Fruit fly (Drosophila melanogaster) whole organism, pupa: Measurements from ENCODE around the gene tant.

Experiments used
- CG10348 ChIP-seq: fragments of 200-800 bp; sonication (Bioruptor generic); IDR thresholded peaks from 2 replicates; pipeline ENCODE4 v1.3.6; 2022; ENCODE audit warnings: missing biosample characterization, missing genetic modification characterization
- CG12605 ChIP-seq: fragments of 200-800 bp; sonication (Bioruptor generic); IDR thresholded peaks from 2 replicates; pipeline ENCODE4 v1.3.6; 2022; ENCODE audit warnings: missing biosample characterization, missing genetic modification characterization
- CG13204 ChIP-seq: fragments of 200-800 bp; sonication (Bioruptor generic); optimal IDR thresholded peaks from 2 replicates; lab custom pipeline; 2018; ENCODE audit warnings: missing biosample characterization, mild to moderate bottlenecking, missing genetic modification characterization, moderate library complexity
- CG14655 ChIP-seq: fragments of 200-800 bp; sonication (Bioruptor generic); optimal IDR thresholded peaks from 3 replicates; lab custom pipeline; 2017; ENCODE audit warnings: mild to moderate bottlenecking, missing biosample characterization, missing genetic modification reagents, missing genetic modification characterization
- CG15710 ChIP-seq: fragments of 200-800 bp; sonication (Bioruptor generic); optimal IDR thresholded peaks from 2 replicates; lab custom pipeline; 2018; ENCODE audit warnings: missing biosample characterization, mild to moderate bottlenecking, missing genetic modification characterization, moderate library complexity
- CG17806 ChIP-seq: fragments of 200-800 bp; sonication (Bioruptor generic); optimal IDR thresholded peaks from 2 replicates; lab custom pipeline; 2018; ENCODE audit warnings: missing biosample characterization, mild to moderate bottlenecking, missing genetic modification characterization, moderate library complexity
- CG32121 ChIP-seq: fragments of 200-800 bp; sonication (Bioruptor generic); IDR thresholded peaks from 2 replicates; pipeline ENCODE4 v1.3.6; 2022; ENCODE audit warnings: missing biosample characterization, missing genetic modification characterization
- CG34367 ChIP-seq: fragments of 200-800 bp; sonication (Bioruptor generic); optimal IDR thresholded peaks from 2 replicates; lab custom pipeline; 2018; ENCODE audit warnings: missing biosample characterization, mild to moderate bottlenecking, missing genetic modification characterization
- CG4496 ChIP-seq: fragments of 200-800 bp; sonication (Bioruptor generic); IDR thresholded peaks from 3 replicates; pipeline ENCODE4 v1.3.6; 2022; ENCODE audit warnings: missing biosample characterization, missing genetic modification characterization
- CG8159 ChIP-seq: fragments of 200-800 bp; sonication (Bioruptor generic); optimal IDR thresholded peaks from 3 replicates; lab custom pipeline; 2018; ENCODE audit warnings: missing biosample characterization, mild to moderate bottlenecking, missing genetic modification characterization, moderate library complexity
- CG8301 ChIP-seq: fragments of 200-800 bp; sonication (Bioruptor generic); optimal IDR thresholded peaks from 2 replicates; lab custom pipeline; 2018; ENCODE audit warnings: missing biosample characterization, mild to moderate bottlenecking, missing genetic modification characterization
- CG9948 ChIP-seq: fragments of 200-800 bp; sonication (Bioruptor generic); optimal IDR thresholded peaks from 2 replicates; lab custom pipeline; 2018; ENCODE audit warnings: missing biosample characterization, mild to moderate bottlenecking, missing genetic modification characterization, moderate library complexity
- D1 ChIP-seq: fragments of 200-800 bp; sonication (Bioruptor generic); optimal IDR thresholded peaks from 2 replicates; lab custom pipeline; 2018; ENCODE audit warnings: missing biosample characterization, mild to moderate bottlenecking, missing genetic modification characterization, moderate library complexity
- EcR ChIP-seq: fragments of 200-800 bp; sonication (Bioruptor generic); optimal IDR thresholded peaks from 3 replicates; lab custom pipeline; 2019; ENCODE audit warnings: missing biosample characterization, missing genetic modification characterization, mild to moderate bottlenecking, moderate library complexity, missing genetic modification reagents
- Ets98B ChIP-seq: fragments of 200-800 bp; sonication (Bioruptor generic); IDR thresholded peaks from 2 replicates; pipeline ENCODE4 v1.3.6; 2022; ENCODE audit warnings: missing biosample characterization, missing genetic modification characterization
- Pif1A ChIP-seq: fragments of 200-800 bp; sonication (Bioruptor generic); optimal IDR thresholded peaks from 3 replicates; lab custom pipeline; 2016; ENCODE audit warnings: missing biosample characterization, missing genetic modification characterization
- Pif1B ChIP-seq: fragments of 200-800 bp; sonication (Bioruptor generic); optimal IDR thresholded peaks from 3 replicates; lab custom pipeline; 2016; ENCODE audit warnings: missing biosample characterization, missing genetic modification characterization
- Snoo ChIP-seq: fragments of 200-800 bp; sonication (Bioruptor generic); optimal IDR thresholded peaks from 3 replicates; lab custom pipeline; 2017; ENCODE audit warnings: missing biosample characterization, mild to moderate bottlenecking, missing genetic modification characterization, inconsistent platforms
- fd96Ca ChIP-seq: fragments of 200-800 bp; sonication (Bioruptor generic); IDR thresholded peaks from 3 replicates; pipeline ENCODE4 v1.3.6; 2022; ENCODE audit warnings: missing biosample characterization, missing genetic modification characterization
- gl ChIP-seq: fragments of 200-800 bp; sonication (Bioruptor generic); optimal IDR thresholded peaks from 2 replicates; lab custom pipeline; 2018; ENCODE audit warnings: missing biosample characterization, mild to moderate bottlenecking, missing genetic modification characterization
- rn ChIP-seq: fragments of 200-800 bp; sonication (Bioruptor generic); IDR thresholded peaks from 2 replicates; pipeline ENCODE4 v1.3.6; 2022; ENCODE audit warnings: missing biosample characterization, missing genetic modification characterization

tant gene

dm6 chr3L:6036811-6037210 lies 18.1 kb upstream of the tant start, which contains the start of gene CG6462:
Gene CG6462, plus strand, starts transcription at chr3L:6037111.
- TF ChIP-seq Pif1B (no peak), Snoo (tag; lab: Kevin White, UChicago) (no peak), CG34367 (tag; lab: Kevin White, UChicago) (no peak), CG32121 (no peak), CG15710 (tag; lab: Kevin White, UChicago) (no peak), CG17806 (tag; lab: Kevin White, UChicago) (no peak), D1 (tag; lab: Kevin White, UChicago) (no peak)

dm6 chr3L:6038720-6039205 lies 16.2 kb upstream of the tant start, which contains the start of gene Jon65Aiv:
Gene Jon65Aiv, plus strand, starts transcription at chr3L:6039155.
- TF ChIP-seq D1 (tag; lab: Kevin White, UChicago) = no peak
- no peak for TF ChIP-seq CG9948 (tag; lab: Kevin White, UChicago)
- TF ChIP-seq, all 21 proteins: peak for 0

dm6 chr3L:6050230-6050807 lies 4.6 kb upstream of the tant start, which contains the start of gene Jon65Aiii:
Gene Jon65Aiii, plus strand, starts transcription at chr3L:6050757.
- TF ChIP-seq fd96Ca (GFP tag; lab: Robert Waterston, UW) (no peak), CG17806 (tag; lab: Kevin White, UChicago) (no peak), CG32121 (no peak), rn (GFP tag; lab: Robert Waterston, UW) (no peak), Ets98B (GFP tag; lab: Robert Waterston, UW) (no peak), CG34367 (tag; lab: Kevin White, UChicago) (no peak), CG10348 (no peak)

- no peak for TF ChIP-seq CG9948 (tag; lab: Kevin White, UChicago)
- TF ChIP-seq CG8301 (tag; lab: Kevin White, UChicago) = no peak
- TF ChIP-seq CG34367 (tag; lab: Kevin White, UChicago) = no peak
- TF ChIP-seq CG12605 (GFP tag; lab: Robert Waterston, UW) = no peak
- no peak for TF ChIP-seq Pif1A (GFP tag; lab: Kevin White, UChicago)
- TF ChIP-seq CG15710 (tag; lab: Kevin White, UChicago) = no peak
- TF ChIP-seq CG14655 (GFP tag; lab: Kevin White, UChicago) = no peak
- TF ChIP-seq Pif1B = no peak
- no peak for TF ChIP-seq CG17806 (tag; lab: Kevin White, UChicago)
- TF ChIP-seq CG32121 = no peak
- TF ChIP-seq Ets98B (GFP tag; lab: Robert Waterston, UW) = no peak
Measured at dm6 chr3L:6052021-6052420, 2.9 kb upstream of the tant start, which contains the start of gene Jon65Aii. Gene Jon65Aii, plus strand, starts transcription at chr3L:6052321.

- no peak for TF ChIP-seq CG13204 (GFP tag; lab: Kevin White, UChicago)
- no peak for TF ChIP-seq CG12605 (GFP tag; lab: Robert Waterston, UW)
- TF ChIP-seq fd96Ca (GFP tag; lab: Robert Waterston, UW) = no peak
- TF ChIP-seq Pif1B = no peak
- no peak for TF ChIP-seq CG17806 (tag; lab: Kevin White, UChicago)
- no peak for TF ChIP-seq D1 (tag; lab: Kevin White, UChicago)
- TF ChIP-seq CG10348 = no peak
- no peak for TF ChIP-seq CG14655 (GFP tag; lab: Kevin White, UChicago)
- TF ChIP-seq Pif1A (GFP tag; lab: Kevin White, UChicago) = no peak
- TF ChIP-seq CG8159 (tag; lab: Kevin White, UChicago) = no peak
- TF ChIP-seq CG8301 (tag; lab: Kevin White, UChicago) = no peak
- no peak for TF ChIP-seq Snoo (tag; lab: Kevin White, UChicago)
- no peak for TF ChIP-seq CG4496 (GFP tag; lab: Robert Waterston, UW)
- TF ChIP-seq CG32121 = no peak
Measured at dm6 chr3L:6054343-6054742, 593 bp upstream of the tant start, which contains the start of gene Jon65Ai. Gene Jon65Ai, minus strand, starts transcription at chr3L:6054443.

- TF ChIP-seq CG10348 = no peak
- no peak for TF ChIP-seq CG14655 (GFP tag; lab: Kevin White, UChicago)
- TF ChIP-seq CG34367 (tag; lab: Kevin White, UChicago) = peak; percentile 52
- TF ChIP-seq CG9948 (tag; lab: Kevin White, UChicago) = no peak
- 0 out of 3 replicates have a peak, but pooled peaks have one; percentile 34 for TF ChIP-seq CG4496 (GFP tag; lab: Robert Waterston, UW)
- no peak for TF ChIP-seq Pif1B
- TF ChIP-seq CG15710 (tag; lab: Kevin White, UChicago) = no peak
- no peak for TF ChIP-seq CG8301 (tag; lab: Kevin White, UChicago)
- no peak for TF ChIP-seq fd96Ca (GFP tag; lab: Robert Waterston, UW)
- no peak for TF ChIP-seq gl (tag; lab: Kevin White, UChicago)
- TF ChIP-seq CG8159 (tag; lab: Kevin White, UChicago) = peak; percentile 7
- TF ChIP-seq EcR (GFP tag; lab: Kevin White, UChicago) = no peak
- no peak for TF ChIP-seq CG12605 (GFP tag; lab: Robert Waterston, UW)
- no peak for TF ChIP-seq Pif1A (GFP tag; lab: Kevin White, UChicago)
- no peak for TF ChIP-seq CG17806 (tag; lab: Kevin White, UChicago)
- no peak for TF ChIP-seq rn (GFP tag; lab: Robert Waterston, UW)
- TF ChIP-seq D1 (tag; lab: Kevin White, UChicago) = no peak
- no peak for TF ChIP-seq CG32121
- TF ChIP-seq CG13204 (GFP tag; lab: Kevin White, UChicago) = no peak
- TF ChIP-seq Ets98B (GFP tag; lab: Robert Waterston, UW) = no peak
- TF ChIP-seq Snoo (tag; lab: Kevin White, UChicago) = peak; percentile 13
Measured at dm6 chr3L:6059062-6059708, 4.2 kb downstream of the tant start, which contains the start of gene CG6592. Gene CG6592, plus strand, starts transcription at chr3L:6059658.
